Fruit fly (Drosophila melanogaster): Measurements from ENCODE around the gene CG31121.

The CG31121 gene

dm6 chr3R:24870389-24871048 is 23.9 kb downstream of the CG31121 start, which contains the start of gene CycB3 (continued):
- no peak for TF ChIP-seq achi (GFP tag; optimal IDR thresholded peaks at IDR 0.05)
- peak; percentile 29 for TF ChIP-seq Sox14 (GFP tag; optimal IDR thresholded peaks at IDR 0.05)
- peak; percentile 41; the same call in 1 of the 3 replicates for TF ChIP-seq eg (GFP tag; IDR thresholded peaks at IDR 0.05)
- no peak for TF ChIP-seq Smox (GFP tag; optimal IDR thresholded peaks at IDR 0.05)
- TF ChIP-seq Eip75B (GFP tag; optimal IDR thresholded peaks at IDR 0.05), result no peak
- no peak for TF ChIP-seq CG16779 (tag; optimal IDR thresholded peaks at IDR 0.05)
- TF ChIP-seq CG31627 (GFP tag; optimal IDR thresholded peaks at IDR 0.05), result no peak
- no peak for TF ChIP-seq CG11902 (GFP tag; optimal IDR thresholded peaks at IDR 0.05)
- no peak for TF ChIP-seq salr (GFP tag; optimal IDR thresholded peaks at IDR 0.05)
- TF ChIP-seq Blimp-1 (GFP tag; optimal IDR thresholded peaks at IDR 0.05), result no peak
- no peak for TF ChIP-seq CG6792 (GFP tag; optimal IDR thresholded peaks at IDR 0.05)
- TF ChIP-seq CG6854 (GFP tag; optimal IDR thresholded peaks at IDR 0.05), result peak; percentile 32
- no peak for TF ChIP-seq lz (GFP tag; optimal IDR thresholded peaks at IDR 0.05)
- no peak for TF ChIP-seq CG10669 (GFP tag; optimal IDR thresholded peaks at IDR 0.05)
- no peak for TF ChIP-seq OdsH (GFP tag; optimal IDR thresholded peaks at IDR 0.05)
- TF ChIP-seq Eip93F (GFP tag; optimal IDR thresholded peaks at IDR 0.05), result no peak
- TF ChIP-seq CG8119 (GFP tag; IDR thresholded peaks at IDR 0.05), result no peak
- TF ChIP-seq CG7368 (GFP tag; optimal IDR thresholded peaks at IDR 0.05), result no peak
- TF ChIP-seq CG1621 (tag; optimal IDR thresholded peaks at IDR 0.05), result peak; percentile 57
- no peak for TF ChIP-seq acj6 (GFP tag; optimal IDR thresholded peaks at IDR 0.05)
- TF ChIP-seq fd85E (GFP tag; optimal IDR thresholded peaks at IDR 0.05), result no peak

dm6 chr3R:24867956-24868355 is 26.4 kb downstream of the CG31121 start:
- TF ChIP-seq CG8319 (GFP tag; optimal IDR thresholded peaks at IDR 0.05), result no peak
- TF ChIP-seq CG1621 (tag; optimal IDR thresholded peaks at IDR 0.05), result no peak

dm6 chr3R:24866976-24867375 is 27.4 kb downstream of the CG31121 start:
- TF ChIP-seq svp (GFP tag), result no peak
- TF ChIP-seq CG3032 (tag; optimal IDR thresholded peaks at IDR 0.05), result no peak
- no peak for TF ChIP-seq Ets21C (GFP tag; optimal IDR thresholded peaks at IDR 0.05)
- no peak for TF ChIP-seq CG8119 (GFP tag; IDR thresholded peaks at IDR 0.05)
- no peak for TF ChIP-seq acj6 (GFP tag; optimal IDR thresholded peaks at IDR 0.05)
- no peak for TF ChIP-seq Sox102F (GFP tag; optimal IDR thresholded peaks at IDR 0.05)

- TF ChIP-seq svp (GFP tag) (peak; percentile 65), Hr38 (GFP tag; optimal IDR thresholded peaks at IDR 0.05) (no peak), fkh (GFP tag; optimal IDR thresholded peaks at IDR 0.05) (no peak), Ets96B (tag; optimal IDR thresholded peaks at IDR 0.05) (peak; percentile 18), Eip78C (GFP tag) (peak; percentile 57), lz (GFP tag; optimal IDR thresholded peaks at IDR 0.05) (no peak), CG15336 (GFP tag; IDR thresholded peaks at IDR 0.05) (peak; percentile 12; the same call in 1 of the 2 replicates), eg (GFP tag; IDR thresholded peaks at IDR 0.05) (0 out of 3 replicates have a peak, but pooled peaks have one; percentile 29)
Measured at dm6 chr3R:24864719-24865400, 29.5 kb downstream of the CG31121 start, which contains the start of the genes Srg1 and Elal. TSS of gene Srg1 (minus strand) at chr3R:24864732. TSS of gene Elal (plus strand) at chr3R:24865350.

dm6 chr3R:24863894-24864293 is 30.5 kb downstream of the CG31121 start:
- TF ChIP-seq CG6276 (GFP tag; optimal IDR thresholded peaks at IDR 0.05) (no peak), fd59A (GFP tag; optimal IDR thresholded peaks at IDR 0.05) (no peak), fd85E (GFP tag; optimal IDR thresholded peaks at IDR 0.05) (no peak), CG31627 (GFP tag; optimal IDR thresholded peaks at IDR 0.05) (no peak)

Measured in whole organism, prepupa.